Worm (Caenorhabditis elegans): ENCODE measurements around the gene srv-21.

Gene srv-21

ce11 chrIV:5926643-5927042 lies 49.5 kb upstream of the srv-21 start (continued):
- peak; percentile 10 to 34 for TF ChIP-seq lsy-2 (tag; optimal IDR thresholded peaks at IDR 0.05)
- TF ChIP-seq nhr-85 (tag): peak; percentile 86
- no peak for TF ChIP-seq sox-4 (tag; optimal IDR thresholded peaks at IDR 0.05)
- no peak for TF ChIP-seq efl-1 (optimal IDR thresholded peaks at IDR 0.05)
- TF ChIP-seq efl-1 (GFP tag; optimal IDR thresholded peaks at IDR 0.05 in 1 of 2): peak in 1 of 2 experiments; percentile 8
- TF ChIP-seq F16B12.6 (tag; optimal IDR thresholded peaks at IDR 0.05): no peak
- TF ChIP-seq mep-1 (tag; optimal IDR thresholded peaks at IDR 0.05): no peak
- TF ChIP-seq unc-86 (tag; optimal IDR thresholded peaks at IDR 0.05): no peak
- no peak for TF ChIP-seq hpl-2 (GFP tag; optimal IDR thresholded peaks at IDR 0.05)
- no peak for TF ChIP-seq pqm-1 (tag; optimal IDR thresholded peaks at IDR 0.05)
- TF ChIP-seq unc-130 (tag; optimal IDR thresholded peaks at IDR 0.05): peak; percentile 10
- no peak for TF ChIP-seq nhr-237 (tag; optimal IDR thresholded peaks at IDR 0.05)
- TF ChIP-seq unc-62 (GFP tag; optimal IDR thresholded peaks at IDR 0.05): no peak
- no peak for TF ChIP-seq lin-35 (GFP tag; optimal IDR thresholded peaks at IDR 0.05)
- TF ChIP-seq ceh-8 (GFP tag; optimal IDR thresholded peaks at IDR 0.05): peak; percentile 58
- TF ChIP-seq ces-1 (GFP tag; optimal IDR thresholded peaks at IDR 0.05): no peak
- peak; percentile 89 for TF ChIP-seq blmp-1 (tag; optimal IDR thresholded peaks at IDR 0.05)
- no peak for TF ChIP-seq elt-2 (tag; optimal IDR thresholded peaks at IDR 0.05)
- no peak for TF ChIP-seq zip-4 (GFP tag; optimal IDR thresholded peaks at IDR 0.05)
- TF ChIP-seq ceh-63 (GFP tag; optimal IDR thresholded peaks at IDR 0.05): no peak
- TF ChIP-seq mef-2 (tag; optimal IDR thresholded peaks at IDR 0.05): no peak
- no peak for TF ChIP-seq egl-13 (tag; optimal IDR thresholded peaks at IDR 0.05)

ce11 chrIV:5924241-5924640 lies 47.1 kb upstream of the srv-21 start:
- TF ChIP-seq blmp-1 (tag; optimal IDR thresholded peaks at IDR 0.05): peak; percentile 54
- TF ChIP-seq elt-3 (tag; optimal IDR thresholded peaks at IDR 0.05): peak in 3 of 6 experiments; percentile 4 to 58 (median 14)
- no peak for TF ChIP-seq fkh-8 (tag; optimal IDR thresholded peaks at IDR 0.05)

ce11 chrIV:5923112-5923511 lies 46.0 kb upstream of the srv-21 start:
- no peak for TF ChIP-seq hpl-2 (GFP tag; optimal IDR thresholded peaks at IDR 0.05)
- no peak for TF ChIP-seq snu-23 (GFP tag; optimal IDR thresholded peaks at IDR 0.05)
- TF ChIP-seq hlh-17 (GFP tag; optimal IDR thresholded peaks at IDR 0.05; ENCODE audit: borderline replicate concordance): no peak
- no peak for TF ChIP-seq sptf-1 (tag; optimal IDR thresholded peaks at IDR 0.05)
- no peak for TF ChIP-seq C04F5.9 (tag; optimal IDR thresholded peaks at IDR 0.05)
- TF ChIP-seq nhr-47 (tag; optimal IDR thresholded peaks at IDR 0.05): no peak
- TF ChIP-seq grh-1 (GFP tag; IDR thresholded peaks at IDR 0.05): no peak
- TF ChIP-seq sup-37 (GFP tag; optimal IDR thresholded peaks at IDR 0.05): no peak
- no peak for TF ChIP-seq unc-98 (GFP tag; IDR thresholded peaks at IDR 0.05)
- TF ChIP-seq C34B4.2 (tag; optimal IDR thresholded peaks at IDR 0.05): no peak
- TF ChIP-seq fkh-8 (tag; optimal IDR thresholded peaks at IDR 0.05): no peak
- no peak for TF ChIP-seq ceh-82 (tag; optimal IDR thresholded peaks at IDR 0.05)
- TF ChIP-seq lin-14 (GFP tag; optimal IDR thresholded peaks at IDR 0.05): peak; percentile 13
- no peak for TF ChIP-seq isw-1 (GFP tag; IDR thresholded peaks at IDR 0.05)
- TF ChIP-seq jun-1 (tag; optimal IDR thresholded peaks at IDR 0.05): no peak
- peak; percentile 9 for TF ChIP-seq blmp-1 (tag; optimal IDR thresholded peaks at IDR 0.05)

ce11 chrIV:5917026-5917425 lies 39.9 kb upstream of the srv-21 start, which contains the start of gene dhhc-13:
dhhc-13 (plus strand) TSS chrIV:5917326.
- TF ChIP-seq jun-1 (tag; optimal IDR thresholded peaks at IDR 0.05): no peak
- no peak for TF ChIP-seq hlh-17 (GFP tag; optimal IDR thresholded peaks at IDR 0.05; ENCODE audit: borderline replicate concordance)
- TF ChIP-seq nhr-20 (tag; optimal IDR thresholded peaks at IDR 0.05): no peak
- TF ChIP-seq ceh-82 (tag; optimal IDR thresholded peaks at IDR 0.05): no peak
- no peak for TF ChIP-seq efl-1 (optimal IDR thresholded peaks at IDR 0.05)
- TF ChIP-seq efl-1 (GFP tag; optimal IDR thresholded peaks at IDR 0.05 in 1 of 2): no peak
- no peak for TF ChIP-seq efl-3 (GFP tag; optimal IDR thresholded peaks at IDR 0.05)
- TF ChIP-seq C16A3.4 (tag; optimal IDR thresholded peaks at IDR 0.05): no peak
- TF ChIP-seq nhr-71 (tag; optimal IDR thresholded peaks at IDR 0.05): no peak
- TF ChIP-seq dpl-1 (GFP tag; optimal IDR thresholded peaks at IDR 0.05): no peak
- TF ChIP-seq ceh-8 (GFP tag; optimal IDR thresholded peaks at IDR 0.05): no peak
- no peak for TF ChIP-seq fkh-10 (GFP tag; optimal IDR thresholded peaks at IDR 0.05)
- no peak for TF ChIP-seq egl-27 (tag; optimal IDR thresholded peaks at IDR 0.05)
- no peak for TF ChIP-seq grh-1 (GFP tag; IDR thresholded peaks at IDR 0.05)
- TF ChIP-seq skn-1 (tag; optimal IDR thresholded peaks at IDR 0.05): no peak
- no peak for TF ChIP-seq hpl-2 (GFP tag; optimal IDR thresholded peaks at IDR 0.05)
- TF ChIP-seq lin-14 (GFP tag; optimal IDR thresholded peaks at IDR 0.05): no peak
- no peak for TF ChIP-seq fkh-8 (tag; optimal IDR thresholded peaks at IDR 0.05)
- TF ChIP-seq elt-3 (tag; optimal IDR thresholded peaks at IDR 0.05): no peak

All from whole organism, L1 larva.